Fruit fly (Drosophila melanogaster): ENCODE results near the gene CG17219.

- TF ChIP-seq CG3032 (tag; optimal IDR thresholded peaks at IDR 0.05) (peak; percentile 73), cyc (GFP tag; optimal IDR thresholded peaks at IDR 0.05) (peak; percentile 88), CG10669 (GFP tag; optimal IDR thresholded peaks at IDR 0.05) (peak; percentile 74), Eip75B (GFP tag; optimal IDR thresholded peaks at IDR 0.05) (peak; percentile 84), dac (GFP tag; optimal IDR thresholded peaks at IDR 0.05) (no peak), Lpt (GFP tag; optimal IDR thresholded peaks at IDR 0.05) (peak; percentile 23), CG16779 (tag; optimal IDR thresholded peaks at IDR 0.05) (peak; percentile 40)
These were observed 17.6 kb upstream of the CG17219 start for dm6 chr2L:3011484-3011883.
